Fruit fly (Drosophila melanogaster): Measurements from ENCODE around the gene CG43867.

DNA sequence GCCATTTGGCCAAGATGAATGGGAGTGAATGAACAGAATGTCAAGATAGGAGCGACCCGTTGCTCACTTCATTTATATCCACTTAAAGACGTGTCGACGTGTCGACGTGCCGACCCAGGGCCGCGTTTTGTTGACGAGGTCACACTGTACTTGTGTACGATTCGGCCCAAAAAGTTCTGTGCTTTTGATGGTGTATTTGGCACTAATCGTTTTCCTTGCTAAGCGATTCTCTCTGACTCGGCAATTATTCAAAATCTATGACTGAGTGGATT lies 20.4 kb upstream of the CG43867 start:
- TF ChIP-seq Sin3A (optimal IDR thresholded peaks at IDR 0.05) (no peak), ttk (optimal IDR thresholded peaks at IDR 0.05) (no peak)
